Worm (Caenorhabditis elegans): Measurements from ENCODE around the gene cutl-5.

DNA sequence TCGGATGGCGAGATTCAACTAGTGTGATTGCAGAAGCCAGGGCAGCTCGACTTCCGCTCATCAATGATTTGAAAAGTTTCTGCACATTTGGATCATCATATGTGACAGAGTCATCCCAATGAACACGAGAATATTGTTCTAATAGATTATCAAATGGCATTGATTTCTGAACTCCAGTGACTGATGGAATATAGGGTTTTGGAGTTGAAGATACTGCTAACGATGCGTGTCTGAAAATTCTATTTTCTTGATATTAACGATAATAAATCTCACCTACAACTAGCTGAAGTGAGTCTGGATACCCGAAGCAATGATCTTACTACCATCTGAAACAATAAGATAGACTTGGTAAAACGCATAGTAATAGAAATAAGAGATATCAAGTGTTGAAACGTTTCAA, 14.9 kb downstream of the cutl-5 start, which contains the start of gene mmaa-1:
- TF ChIP-seq W03F9.2 (tag; optimal IDR thresholded peaks at IDR 0.05) (no peak), dao-5 (tag; optimal IDR thresholded peaks at IDR 0.05) (no peak), him-1 (tag; optimal IDR thresholded peaks at IDR 0.05) (no peak)

All from whole organism, L4/young adult.